Worm (Caenorhabditis elegans): ENCODE data around the gene srxa-9.

The srxa-9 gene

DNA sequence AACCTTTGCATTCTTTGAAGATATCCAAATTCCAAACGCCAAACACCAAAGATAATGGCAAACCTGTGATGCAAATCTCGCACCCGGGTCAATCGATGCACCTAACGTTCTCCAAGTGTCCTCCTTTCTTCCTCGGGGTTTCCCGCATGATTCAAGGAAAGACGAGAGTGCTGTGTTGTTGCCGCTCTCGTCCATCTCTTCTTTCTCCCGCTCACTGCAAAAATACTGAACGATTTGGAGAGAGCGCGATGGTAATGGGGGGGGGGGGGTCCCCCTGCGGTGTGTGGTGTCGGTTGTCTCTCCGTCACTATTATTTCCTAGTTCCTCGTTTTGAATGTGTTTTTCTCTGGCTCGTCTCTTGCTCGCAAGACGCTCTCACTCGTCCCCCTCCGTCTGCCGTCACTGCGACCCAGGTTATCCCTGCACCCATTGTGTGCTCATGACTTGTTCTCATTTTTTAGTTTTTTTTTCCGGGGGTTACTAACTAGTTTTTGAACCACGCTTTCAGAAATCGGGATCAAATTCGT lies 39.4 kb upstream of the srxa-9 start (continued):
- TF ChIP-seq elt-2 (tag; optimal IDR thresholded peaks at IDR 0.05) (peak; percentile 15), unc-30 (tag; optimal IDR thresholded peaks at IDR 0.05) (no peak), pax-3 (tag; optimal IDR thresholded peaks at IDR 0.05) (peak; percentile 66), nhr-28 (tag; optimal IDR thresholded peaks at IDR 0.05) (no peak), mef-2 (tag; optimal IDR thresholded peaks at IDR 0.05) (peak; percentile 49), hpl-2 (GFP tag; optimal IDR thresholded peaks at IDR 0.05) (no peak), hlh-17 (GFP tag; optimal IDR thresholded peaks at IDR 0.05; ENCODE audit: borderline replicate concordance) (no peak), fkh-4 (tag; optimal IDR thresholded peaks at IDR 0.05; ENCODE audit: borderline replicate concordance) (no peak), blmp-1 (tag; optimal IDR thresholded peaks at IDR 0.05) (peak; percentile 24), tbx-2 (tag; optimal IDR thresholded peaks at IDR 0.05) (peak; percentile 92), irx-1 (tag; optimal IDR thresholded peaks at IDR 0.05) (peak; percentile 46), nhr-19 (GFP tag; conservative IDR thresholded peaks at IDR 0.05) (peak; percentile 83), fkh-8 (tag; optimal IDR thresholded peaks at IDR 0.05) (peak; percentile 96), vab-15 (tag; optimal IDR thresholded peaks at IDR 0.05) (peak; percentile 33), egl-27 (tag; optimal IDR thresholded peaks at IDR 0.05) (peak; percentile 88 to 91), aha-1 (tag; optimal IDR thresholded peaks at IDR 0.05) (no peak), egl-13 (tag; optimal IDR thresholded peaks at IDR 0.05) (peak; percentile 80), unc-62 (GFP tag; optimal IDR thresholded peaks at IDR 0.05) (no peak), dpl-1 (GFP tag; optimal IDR thresholded peaks at IDR 0.05) (peak in 2 of 3 experiments; percentile 26 to 39), mab-9 (GFP tag; IDR thresholded peaks at IDR 0.05) (0 out of 2 replicates have a peak, but pooled peaks have one; percentile 24), unc-86 (tag; optimal IDR thresholded peaks at IDR 0.05) (peak; percentile 87), nhr-11 (tag; optimal IDR thresholded peaks at IDR 0.05) (peak; percentile 52), ceh-82 (tag; optimal IDR thresholded peaks at IDR 0.05) (peak; percentile 74 to 81 (median 79)), snu-23 (GFP tag; optimal IDR thresholded peaks at IDR 0.05) (peak; percentile 88), ztf-4 (tag; optimal IDR thresholded peaks at IDR 0.05) (peak; percentile 58), xbp-1 (tag; optimal IDR thresholded peaks at IDR 0.05) (peak; percentile 67), ceh-90 (tag; optimal IDR thresholded peaks at IDR 0.05) (no peak), lir-3 (tag; optimal IDR thresholded peaks at IDR 0.05; ENCODE audit: poor library complexity) (peak; percentile 16), ces-1 (GFP tag; optimal IDR thresholded peaks at IDR 0.05) (no peak), dsc-1 (tag; optimal IDR thresholded peaks at IDR 0.05) (peak; percentile 68), sup-37 (GFP tag; optimal IDR thresholded peaks at IDR 0.05) (peak; percentile 43)

DNA sequence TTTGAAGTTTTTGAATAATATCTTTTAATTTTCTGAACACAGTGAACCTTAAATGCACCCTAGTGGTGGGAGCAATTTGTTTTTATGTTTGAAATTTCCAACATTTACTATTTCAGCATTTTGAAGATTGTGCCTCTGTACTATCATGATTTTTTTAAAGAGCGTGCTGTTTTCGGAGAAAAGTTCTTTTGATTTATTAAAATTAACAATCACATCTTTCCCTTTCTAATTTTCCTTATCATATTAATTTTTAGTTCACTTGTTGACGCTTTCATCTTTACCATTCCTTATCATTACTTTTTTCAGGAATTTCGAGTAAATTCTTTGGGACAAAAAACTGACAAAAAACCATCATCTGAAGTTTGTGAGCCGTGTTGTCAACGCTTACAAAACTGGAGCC lies 38.9 kb upstream of the srxa-9 start, which contains the start of gene nhr-48:
Gene nhr-48 (plus strand): TSS at position 301 of the 400 bp plus-strand sequence.
- TF ChIP-seq aha-1 (tag; optimal IDR thresholded peaks at IDR 0.05) (no peak), blmp-1 (tag; optimal IDR thresholded peaks at IDR 0.05) (peak; percentile 8)

ce11 chrX:15709594-15709993 lies 37.2 kb upstream of the srxa-9 start:
- peak; percentile 90 for TF ChIP-seq blmp-1 (tag; optimal IDR thresholded peaks at IDR 0.05)
- TF ChIP-seq jun-1 (tag; optimal IDR thresholded peaks at IDR 0.05): peak; percentile 36
- TF ChIP-seq tbx-2 (tag; optimal IDR thresholded peaks at IDR 0.05): peak; percentile 51
- no peak for TF ChIP-seq rnt-1 (tag; optimal IDR thresholded peaks at IDR 0.05)
- peak; percentile 9 for TF ChIP-seq C16A3.4 (tag; optimal IDR thresholded peaks at IDR 0.05)
- TF ChIP-seq lin-35 (GFP tag; optimal IDR thresholded peaks at IDR 0.05): peak in 1 of 2 experiments; percentile 57
- peak; percentile 15; the same call in 1 of the 2 replicates for TF ChIP-seq nhr-19 (GFP tag; conservative IDR thresholded peaks at IDR 0.05)
- peak; percentile 87 for TF ChIP-seq nhr-20 (tag; optimal IDR thresholded peaks at IDR 0.05)
- TF ChIP-seq nhr-71 (tag; optimal IDR thresholded peaks at IDR 0.05): peak; percentile 53
- no peak for TF ChIP-seq xbp-1 (tag; optimal IDR thresholded peaks at IDR 0.05)
- no peak for TF ChIP-seq nhr-76 (tag; optimal IDR thresholded peaks at IDR 0.05)
- peak; percentile 92 for TF ChIP-seq nhr-85 (tag)
- TF ChIP-seq nhr-90 (tag; optimal IDR thresholded peaks at IDR 0.05; ENCODE audit: poor library complexity): peak; percentile 53
- TF ChIP-seq nhr-47 (tag; optimal IDR thresholded peaks at IDR 0.05): peak; percentile 13
- peak in 1 of 2 experiments; percentile 16 for TF ChIP-seq lsy-2 (tag; optimal IDR thresholded peaks at IDR 0.05)
- TF ChIP-seq grh-1 (GFP tag; IDR thresholded peaks at IDR 0.05): 0 out of 2 replicates have a peak, but pooled peaks have one; percentile 18
- peak in 1 of 2 experiments; percentile 68 for TF ChIP-seq egl-27 (tag; optimal IDR thresholded peaks at IDR 0.05)
- TF ChIP-seq elt-3 (tag; optimal IDR thresholded peaks at IDR 0.05): peak in 2 of 6 experiments; percentile 81 to 84
- TF ChIP-seq ztf-11 (tag; optimal IDR thresholded peaks at IDR 0.05): no peak
- TF ChIP-seq lin-14 (GFP tag; optimal IDR thresholded peaks at IDR 0.05): peak; percentile 87
- no peak for TF ChIP-seq ces-1 (GFP tag; optimal IDR thresholded peaks at IDR 0.05)
- TF ChIP-seq C34B4.2 (tag; optimal IDR thresholded peaks at IDR 0.05): no peak
- TF ChIP-seq nhr-77 (tag; optimal IDR thresholded peaks at IDR 0.05): peak; percentile 64
- TF ChIP-seq elt-2 (tag; optimal IDR thresholded peaks at IDR 0.05): peak; percentile 32

Measured in whole organism, L1 larva.